Fruit fly (Drosophila melanogaster): ENCODE results near the gene Fdx1.

Gene Fdx1

dm6 chr3L:9398435-9398981 lies 27.5 kb upstream of the Fdx1 start (continued):
- TF ChIP-seq CG32006 (GFP tag; optimal IDR thresholded peaks at IDR 0.05) = no peak
- TF ChIP-seq eg (GFP tag; IDR thresholded peaks at IDR 0.05) = no peak; the same call in 1 of the 3 replicates
- TF ChIP-seq CG31627 (GFP tag; optimal IDR thresholded peaks at IDR 0.05) = no peak
- no peak for TF ChIP-seq acj6 (GFP tag; optimal IDR thresholded peaks at IDR 0.05)
- no peak for TF ChIP-seq Ets21C (GFP tag; optimal IDR thresholded peaks at IDR 0.05)
- TF ChIP-seq CG10669 (GFP tag; optimal IDR thresholded peaks at IDR 0.05) = peak; percentile 21
- peak; percentile 21 for TF ChIP-seq OdsH (GFP tag; optimal IDR thresholded peaks at IDR 0.05)
- TF ChIP-seq ss (GFP tag; optimal IDR thresholded peaks at IDR 0.05) = peak; percentile 24 to 25
- no peak for TF ChIP-seq Lpt (GFP tag; optimal IDR thresholded peaks at IDR 0.05)
- no peak for TF ChIP-seq Hr4 (GFP tag; optimal IDR thresholded peaks at IDR 0.05)
- no peak for TF ChIP-seq vri (GFP tag; optimal IDR thresholded peaks at IDR 0.05)
- TF ChIP-seq CG8632 (GFP tag; optimal IDR thresholded peaks at IDR 0.05) = no peak
- TF ChIP-seq achi (GFP tag; optimal IDR thresholded peaks at IDR 0.05) = no peak
- TF ChIP-seq pdm3 (GFP tag; optimal IDR thresholded peaks at IDR 0.05) = no peak
- TF ChIP-seq CG34406 (GFP tag; optimal IDR thresholded peaks at IDR 0.05) = no peak
- no peak for TF ChIP-seq fd59A (GFP tag; optimal IDR thresholded peaks at IDR 0.05)
- TF ChIP-seq Sox14 (GFP tag; optimal IDR thresholded peaks at IDR 0.05) = peak; percentile 19
- TF ChIP-seq CG11294 (GFP tag; IDR thresholded peaks at IDR 0.05) = peak; percentile 39

- no peak for TF ChIP-seq pdm3 (GFP tag; optimal IDR thresholded peaks at IDR 0.05)
- no peak for TF ChIP-seq cyc (GFP tag; optimal IDR thresholded peaks at IDR 0.05)
- TF ChIP-seq CG6808 (GFP tag; optimal IDR thresholded peaks at IDR 0.05) = no peak
- TF ChIP-seq OdsH (GFP tag; optimal IDR thresholded peaks at IDR 0.05) = no peak
- no peak for TF ChIP-seq CG11762 (GFP tag; optimal IDR thresholded peaks at IDR 0.05; ENCODE audit: insufficient read depth)
- no peak for TF ChIP-seq CG8319 (GFP tag; optimal IDR thresholded peaks at IDR 0.05)
- no peak for TF ChIP-seq esn (GFP tag; optimal IDR thresholded peaks at IDR 0.05)
- TF ChIP-seq Lpt (GFP tag; optimal IDR thresholded peaks at IDR 0.05) = no peak
- no peak for TF ChIP-seq Hr39 (GFP tag; optimal IDR thresholded peaks at IDR 0.05)
- no peak for TF ChIP-seq fd85E (GFP tag; optimal IDR thresholded peaks at IDR 0.05)
- TF ChIP-seq acj6 (GFP tag; optimal IDR thresholded peaks at IDR 0.05) = no peak
- TF ChIP-seq CG4318 (GFP tag; optimal IDR thresholded peaks at IDR 0.05) = no peak
- TF ChIP-seq fkh (GFP tag; optimal IDR thresholded peaks at IDR 0.05) = no peak
- no peak for TF ChIP-seq Hr38 (GFP tag; optimal IDR thresholded peaks at IDR 0.05)
Measured at dm6 chr3L:9398028-9398427, 27.0 kb upstream of the Fdx1 start.

- TF ChIP-seq CG32006 (GFP tag; optimal IDR thresholded peaks at IDR 0.05) (no peak), Ets21C (GFP tag; optimal IDR thresholded peaks at IDR 0.05) (no peak), Hr38 (GFP tag; optimal IDR thresholded peaks at IDR 0.05) (no peak), Sox14 (GFP tag; optimal IDR thresholded peaks at IDR 0.05) (no peak), CG4318 (GFP tag; optimal IDR thresholded peaks at IDR 0.05) (no peak), CG11762 (GFP tag; optimal IDR thresholded peaks at IDR 0.05; ENCODE audit: insufficient read depth) (no peak), vri (GFP tag; optimal IDR thresholded peaks at IDR 0.05) (peak; percentile 40), CG8119 (GFP tag; IDR thresholded peaks at IDR 0.05) (0 out of 3 replicates have a peak, but pooled peaks have one; percentile 22), Hr4 (GFP tag; optimal IDR thresholded peaks at IDR 0.05) (no peak), svp (GFP tag) (peak; percentile 45), esn (GFP tag; optimal IDR thresholded peaks at IDR 0.05) (peak; percentile 9), cyc (GFP tag; optimal IDR thresholded peaks at IDR 0.05) (no peak), CG7368 (GFP tag; optimal IDR thresholded peaks at IDR 0.05) (peak; percentile 1), CG11902 (GFP tag; optimal IDR thresholded peaks at IDR 0.05) (no peak), Hr39 (GFP tag; optimal IDR thresholded peaks at IDR 0.05) (no peak), CG31627 (GFP tag; optimal IDR thresholded peaks at IDR 0.05) (no peak), eg (GFP tag; IDR thresholded peaks at IDR 0.05) (no peak), fd59A (GFP tag; optimal IDR thresholded peaks at IDR 0.05) (no peak), Lpt (GFP tag; optimal IDR thresholded peaks at IDR 0.05) (no peak), lz (GFP tag; optimal IDR thresholded peaks at IDR 0.05) (no peak), topi (GFP tag; optimal IDR thresholded peaks at IDR 0.05) (no peak), Blimp-1 (GFP tag; optimal IDR thresholded peaks at IDR 0.05) (no peak), CG6854 (GFP tag; optimal IDR thresholded peaks at IDR 0.05) (no peak), CG3919 (GFP tag; optimal IDR thresholded peaks at IDR 0.05) (no peak), fkh (GFP tag; optimal IDR thresholded peaks at IDR 0.05) (peak; percentile 93), salr (GFP tag; optimal IDR thresholded peaks at IDR 0.05) (no peak), dac (GFP tag; optimal IDR thresholded peaks at IDR 0.05) (no peak), pdm3 (GFP tag; optimal IDR thresholded peaks at IDR 0.05) (no peak), Eip75B (GFP tag; optimal IDR thresholded peaks at IDR 0.05) (no peak), fd85E (GFP tag; optimal IDR thresholded peaks at IDR 0.05) (no peak), CG1621 (tag; optimal IDR thresholded peaks at IDR 0.05) (no peak), CG9139 (GFP tag; optimal IDR thresholded peaks at IDR 0.05) (no peak), CG6276 (GFP tag; optimal IDR thresholded peaks at IDR 0.05) (no peak), CG3032 (tag; optimal IDR thresholded peaks at IDR 0.05) (no peak), CG11294 (GFP tag; IDR thresholded peaks at IDR 0.05) (no peak), Sox102F (GFP tag; optimal IDR thresholded peaks at IDR 0.05) (no peak)
Measured at dm6 chr3L:9397156-9397555, 26.1 kb upstream of the Fdx1 start.

All from whole organism, prepupa.